Worm (Caenorhabditis elegans) whole organism, young adult: ENCODE measurements around the gene clh-4.

Source experiments
- B0019.2 ChIP-seq: fragments of 200-800 bp; sonication (Bioruptor generic); conservative IDR thresholded peaks from 2 replicates; pipeline ENCODE4 v1.3.6; 2022; ENCODE audit warnings: missing genetic modification reagents, missing genetic modification characterization, missing compliant biosample characterization
- B0261.1 ChIP-seq: sonication (generic microtip); optimal IDR thresholded peaks from 2 replicates; lab custom pipeline; 2016; ENCODE audit warnings: mild to moderate bottlenecking, missing genetic modification characterization, moderate library complexity, missing compliant biosample characterization
- B0336.3 ChIP-seq: fragments of 200-800 bp; sonication (Bioruptor generic); IDR thresholded peaks from 2 replicates; pipeline ENCODE4 v1.3.6; 2022; ENCODE audit warnings: missing genetic modification characterization, missing compliant biosample characterization
- F39B2.1 ChIP-seq: fragments of 200-800 bp; sonication (Bioruptor generic); IDR thresholded peaks from 2 replicates; pipeline ENCODE4 v1.3.6; 2022; ENCODE audit warnings: missing genetic modification reagents, missing genetic modification characterization, missing compliant biosample characterization
- F57A8.1 ChIP-seq: fragments of 200-800 bp; sonication (Bioruptor generic); optimal IDR thresholded peaks from 2 replicates; lab custom pipeline; 2018; ENCODE audit warnings: mild to moderate bottlenecking, missing genetic modification characterization, moderate library complexity, missing compliant biosample characterization
- K11D2.4 ChIP-seq: fragments of 200-800 bp; sonication (Bioruptor generic); IDR thresholded peaks from 2 replicates; pipeline ENCODE4 v1.3.6; 2022; ENCODE audit warnings: missing genetic modification reagents, missing genetic modification characterization, missing compliant biosample characterization
- T26A5.8 ChIP-seq: sonication (generic microtip); optimal IDR thresholded peaks from 2 replicates; lab custom pipeline; 2016; ENCODE audit warnings: missing genetic modification characterization, missing compliant biosample characterization
- Y53G8AR.9 ChIP-seq: fragments of 200-800 bp; sonication (Bioruptor generic); conservative IDR thresholded peaks from 2 replicates; pipeline ENCODE4 v1.3.6; 2022; ENCODE audit warnings: missing genetic modification reagents, missing genetic modification characterization, missing compliant biosample characterization
- ZK185.1 ChIP-seq: sonication (generic microtip); optimal IDR thresholded peaks from 2 replicates; lab custom pipeline; 2016; ENCODE audit warnings: mild to moderate bottlenecking, missing genetic modification characterization, missing compliant biosample characterization; ENCODE audit not compliant: poor library complexity, severe bottlenecking
- akir-1 ChIP-seq: fragments of 200-800 bp; sonication (Bioruptor generic); optimal IDR thresholded peaks from 2 replicates; lab custom pipeline; 2018; ENCODE audit warnings: mild to moderate bottlenecking, missing genetic modification characterization, moderate library complexity, missing compliant biosample characterization
- bed-1 ChIP-seq: fragments of 200-800 bp; sonication (Bioruptor generic); IDR thresholded peaks from 2 replicates; pipeline ENCODE4 v1.3.6; 2022; ENCODE audit warnings: missing genetic modification reagents, missing genetic modification characterization, missing compliant biosample characterization
- bed-2 ChIP-seq: fragments of 200-800 bp; sonication (Bioruptor generic); IDR thresholded peaks from 2 replicates; pipeline ENCODE4 v1.3.6; 2022; ENCODE audit warnings: missing genetic modification reagents, missing genetic modification characterization, missing compliant biosample characterization
- cebp-1 ChIP-seq, 2 experiments: fragments of 200-800 bp in 1 of 2; sonication (Bioruptor generic) in 1 of 2; sonication (generic microtip) in 1 of 2; IDR thresholded peaks in 1 of 2; optimal IDR thresholded peaks in 1 of 2; 2 replicates each; pipeline versions ENCODE4 v1.3.6 to Lab custom; 2017 to 2022; ENCODE audit warnings: missing compliant biosample characterization in 2 of 2, missing genetic modification characterization in 2 of 2, mild to moderate bottlenecking in 1 of 2, missing genetic modification reagents in 1 of 2, moderate library complexity in 1 of 2
- ceh-40 ChIP-seq: fragments of 200-800 bp; sonication (Bioruptor generic); IDR thresholded peaks from 2 replicates; pipeline ENCODE4 v1.3.6; 2022; ENCODE audit warnings: missing genetic modification characterization, missing compliant biosample characterization
- ceh-79 ChIP-seq: sonication (generic microtip); optimal IDR thresholded peaks from 2 replicates; lab custom pipeline; 2017; ENCODE audit warnings: mild to moderate bottlenecking, missing genetic modification characterization, missing compliant biosample characterization
- chd-7 ChIP-seq: sonication (generic microtip); optimal IDR thresholded peaks from 2 replicates; lab custom pipeline; 2016; ENCODE audit warnings: mild to moderate bottlenecking, missing genetic modification characterization, moderate library complexity, missing compliant biosample characterization
- die-1 ChIP-seq: sonication (generic microtip); optimal IDR thresholded peaks from 2 replicates; lab custom pipeline; 2016; ENCODE audit warnings: missing genotype, mild to moderate bottlenecking, missing genetic modification characterization, missing compliant biosample characterization
- dox-1 ChIP-seq: fragments of 200-800 bp; sonication (Bioruptor generic); IDR thresholded peaks from 2 replicates; pipeline ENCODE4 v1.3.6; 2022; ENCODE audit warnings: missing genetic modification reagents, missing genetic modification characterization, missing compliant biosample characterization
- dpl-1 ChIP-seq: fragments of 150-350 bp; optimal IDR thresholded peaks from 2 replicates; lab custom pipeline; 2014; ENCODE audit warnings: missing biosample characterization, missing genetic modification reagents, missing genetic modification characterization
- egl-44 ChIP-seq: fragments of 200-800 bp; sonication (Bioruptor generic); IDR thresholded peaks from 2 replicates; pipeline ENCODE4 v1.3.6; 2022; ENCODE audit warnings: missing genetic modification reagents, missing genetic modification characterization, missing compliant biosample characterization
- egrh-3 ChIP-seq: fragments of 200-800 bp; sonication (Bioruptor generic); IDR thresholded peaks from 2 replicates; pipeline ENCODE4 v1.3.6; 2022; ENCODE audit warnings: missing genetic modification reagents, missing genetic modification characterization, missing compliant biosample characterization
- ets-4 ChIP-seq: fragments of 200-800 bp; sonication (Bioruptor generic); optimal IDR thresholded peaks from 2 replicates; lab custom pipeline; 2018; ENCODE audit warnings: mild to moderate bottlenecking, missing genetic modification characterization, missing compliant biosample characterization
- fkh-3 ChIP-seq: sonication (generic microtip); optimal IDR thresholded peaks from 2 replicates; lab custom pipeline; 2016; ENCODE audit warnings: mild to moderate bottlenecking, missing genetic modification characterization, missing compliant biosample characterization
- gei-17 ChIP-seq: fragments of 200-800 bp; sonication (Bioruptor generic); optimal IDR thresholded peaks from 2 replicates; lab custom pipeline; 2018; ENCODE audit warnings: mild to moderate bottlenecking, missing genetic modification characterization, missing compliant biosample characterization
- hlh-26 ChIP-seq: fragments of 200-800 bp; sonication (Bioruptor generic); conservative IDR thresholded peaks from 2 replicates; pipeline ENCODE4 v1.3.6; 2022; ENCODE audit warnings: missing genetic modification reagents, missing genetic modification characterization, missing compliant biosample characterization
- lin-26 ChIP-seq: fragments of 200-800 bp; sonication (Bioruptor generic); IDR thresholded peaks from 2 replicates; pipeline ENCODE4 v1.3.6; 2022; ENCODE audit warnings: missing genetic modification reagents, missing genetic modification characterization, missing compliant biosample characterization
- lin-35 ChIP-seq, 3 experiments: fragments of 150-350 bp in 2 of 3; sonication (generic microtip) in 1 of 3; optimal IDR thresholded peaks; 2 replicates each; lab custom pipeline; 2014 to 2018; ENCODE audit warnings: missing biosample characterization in 3 of 3, missing genetic modification characterization in 3 of 3, missing genetic modification reagents in 3 of 3
- lir-1 ChIP-seq: fragments of 200-800 bp; sonication (Bioruptor generic); conservative IDR thresholded peaks from 2 replicates; pipeline ENCODE4 v1.3.6; 2022; ENCODE audit warnings: missing genetic modification reagents, missing genetic modification characterization, missing compliant biosample characterization
- lsy-27 ChIP-seq: sonication (generic microtip); optimal IDR thresholded peaks from 2 replicates; lab custom pipeline; 2017; ENCODE audit warnings: missing genetic modification characterization, mild to moderate bottlenecking, missing compliant biosample characterization, antibody characterized with exemption, missing genotype, borderline replicate concordance; ENCODE audit not compliant: insufficient read depth
- madf-3 ChIP-seq: fragments of 200-800 bp; sonication (Bioruptor generic); IDR thresholded peaks from 2 replicates; pipeline ENCODE4 v1.3.6; 2022; ENCODE audit warnings: missing genetic modification reagents, missing genetic modification characterization, missing compliant biosample characterization
- mel-28 ChIP-seq: sonication (generic microtip); optimal IDR thresholded peaks from 2 replicates; lab custom pipeline; 2016; ENCODE audit warnings: borderline replicate concordance, mild to moderate bottlenecking, missing genetic modification characterization, missing compliant biosample characterization
- nhr-80 ChIP-seq: sonication (generic microtip); optimal IDR thresholded peaks from 2 replicates; lab custom pipeline; 2016; ENCODE audit warnings: missing genetic modification characterization, missing compliant biosample characterization
- pbrm-1 ChIP-seq: fragments of 200-800 bp; sonication (Bioruptor generic); IDR thresholded peaks from 2 replicates; pipeline ENCODE4 v1.3.6; 2022; ENCODE audit warnings: missing genetic modification reagents, missing genetic modification characterization, missing compliant biosample characterization
- rec-8 ChIP-seq, 2 experiments: sonication (generic microtip); optimal IDR thresholded peaks; 2 replicates each; lab custom pipeline; 2016; ENCODE audit warnings: mild to moderate bottlenecking in 2 of 2, missing genetic modification characterization in 2 of 2, missing genetic modification reagents in 2 of 2, missing genotype in 2 of 2, missing biosample characterization in 1 of 2, missing compliant biosample characterization in 1 of 2, moderate library complexity in 1 of 2
- rpc-1 ChIP-seq, 2 experiments: fragments of 150-350 bp in 1 of 2; sonication (generic microtip) in 1 of 2; optimal IDR thresholded peaks; 2 replicates each; lab custom pipeline; 2014 to 2018; ENCODE audit warnings: missing biosample characterization in 1 of 2, missing genetic modification characterization in 1 of 2, missing genetic modification reagents in 1 of 2, missing genotype in 1 of 2
- tbp1 ChIP-seq: fragments of 200-800 bp; sonication (Bioruptor generic); optimal IDR thresholded peaks from 2 replicates; lab custom pipeline; 2018; ENCODE audit warnings: mild to moderate bottlenecking, missing genetic modification characterization, missing compliant biosample characterization
- tbx-9 ChIP-seq: sonication (generic microtip); optimal IDR thresholded peaks from 2 replicates; lab custom pipeline; 2016; ENCODE audit warnings: borderline replicate concordance, missing genetic modification characterization, inconsistent platforms, missing compliant biosample characterization
- tlf-1 ChIP-seq: fragments of 200-800 bp; sonication (Bioruptor generic); optimal IDR thresholded peaks from 2 replicates; lab custom pipeline; 2018; ENCODE audit warnings: mild to moderate bottlenecking, missing genetic modification characterization, missing compliant biosample characterization
- unc-62 ChIP-seq: fragments of 150-350 bp; optimal IDR thresholded peaks from 2 replicates; lab custom pipeline; 2014; ENCODE audit warnings: missing biosample characterization, missing genetic modification reagents, missing genetic modification characterization
- zfh-2 ChIP-seq: fragments of 200-800 bp; sonication (Bioruptor generic); conservative IDR thresholded peaks from 2 replicates; pipeline ENCODE4 v1.3.6; 2022; ENCODE audit warnings: missing genetic modification reagents, missing genetic modification characterization, missing compliant biosample characterization
- ztf-22 ChIP-seq: fragments of 200-800 bp; sonication (Bioruptor generic); optimal IDR thresholded peaks from 2 replicates; lab custom pipeline; 2018; ENCODE audit warnings: mild to moderate bottlenecking, missing genetic modification characterization, moderate library complexity, missing compliant biosample characterization
- ztf-3 ChIP-seq: fragments of 200-800 bp; sonication (Bioruptor generic); optimal IDR thresholded peaks from 2 replicates; lab custom pipeline; 2018; ENCODE audit warnings: mild to moderate bottlenecking, missing genetic modification characterization, missing compliant biosample characterization
- ztf-6 ChIP-seq: fragments of 200-800 bp; sonication (Bioruptor generic); IDR thresholded peaks from 2 replicates; pipeline ENCODE4 v1.3.6; 2022; ENCODE audit warnings: missing genetic modification reagents, missing genetic modification characterization, missing compliant biosample characterization

Gene clh-4

DNA sequence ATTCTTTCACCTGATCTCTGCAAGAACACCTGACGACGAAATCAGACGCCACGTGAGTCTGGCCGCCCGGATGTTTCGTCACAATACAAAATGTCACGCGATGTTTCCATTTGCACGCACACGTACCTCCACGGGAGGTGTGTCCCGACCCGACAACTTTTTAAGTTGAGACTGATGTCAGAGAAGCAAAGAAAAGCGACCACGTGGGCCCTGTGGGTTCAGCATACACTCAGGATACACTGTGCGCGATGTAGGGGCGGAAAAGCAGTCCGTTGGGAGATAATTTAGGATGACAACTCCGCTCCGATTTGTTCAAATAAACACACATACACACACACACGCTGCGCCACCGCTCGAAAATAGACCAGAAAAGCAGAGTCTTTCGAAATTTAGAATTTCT, 41.8 kb upstream of the clh-4 start (continued):
- TF ChIP-seq pbrm-1 (GFP tag; lab: Robert Waterston, UW) (peak; percentile 65; the same call in 1 of the 2 replicates), zfh-2 (peak; percentile 83), cebp-1 (GFP tag; IDR thresholded peaks at IDR 0.05; lab: Robert Waterston, UW) (peak; percentile 90), cebp-1 (tag; optimal IDR thresholded peaks at IDR 0.05; lab: Kevin White, UChicago) (peak; percentile 98), F39B2.1 (no peak), tbp1 (peak; percentile 56), madf-3 (GFP tag; lab: Robert Waterston, UW) (0 out of 2 replicates have a peak, but pooled peaks have one; percentile 15), bed-1 (no peak), hlh-26 (GFP tag; lab: Robert Waterston, UW) (no peak), mel-28 (tag; lab: Kevin White, UChicago) (peak; percentile 1), die-1 (tag; lab: Kevin White, UChicago) (peak; percentile 17), ZK185.1 (tag; lab: Kevin White, UChicago) (no peak), dpl-1 (GFP tag; lab: Kevin White, UChicago) (no peak), Y53G8AR.9 (GFP tag; lab: Robert Waterston, UW) (peak; percentile 42; the same call in 1 of the 2 replicates), ets-4 (peak; percentile 38), dox-1 (GFP tag; lab: Robert Waterston, UW) (peak; percentile 71), lin-26 (peak; percentile 51; the same call in 1 of the 2 replicates), ztf-6 (no peak), akir-1 (GFP tag; lab: Kevin White, UChicago) (peak; percentile 29), nhr-80 (tag; lab: Kevin White, UChicago) (peak; percentile 52), lsy-27 (tag; lab: Kevin White, UChicago) (no peak), ceh-79 (tag; lab: Kevin White, UChicago) (no peak), egl-44 (GFP tag; lab: Robert Waterston, UW) (peak; percentile 68; the same call in 1 of the 2 replicates), gei-17 (peak; percentile 52), bed-2 (GFP tag; lab: Robert Waterston, UW) (no peak), B0336.3 (GFP tag; lab: Robert Waterston, UW) (peak; percentile 82), lin-35 (GFP tag; optimal IDR thresholded peaks at IDR 0.05; lab: Kevin White, UChicago) (peak in 1 of 3 experiments; percentile 39), K11D2.4 (GFP tag; lab: Robert Waterston, UW) (peak; percentile 86), fkh-3 (tag; lab: Kevin White, UChicago) (no peak), F57A8.1 (GFP tag; lab: Kevin White, UChicago) (no peak), tbx-9 (tag; lab: Kevin White, UChicago) (no peak), tlf-1 (GFP tag; lab: Kevin White, UChicago) (peak; percentile 50), unc-62 (GFP tag; lab: Kevin White, UChicago) (no peak), rpc-1 (optimal IDR thresholded peaks at IDR 0.05; lab: Kevin White, UChicago) (no peak), rpc-1 (tag; optimal IDR thresholded peaks at IDR 0.05; lab: Kevin White, UChicago) (no peak), T26A5.8 (no peak), B0261.1 (no peak), chd-7 (tag; lab: Kevin White, UChicago) (peak; percentile 92), lir-1 (GFP tag; lab: Robert Waterston, UW) (no peak), ztf-22 (GFP tag; lab: Kevin White, UChicago) (peak; percentile 85), B0019.2 (GFP tag; lab: Robert Waterston, UW) (no peak), ceh-40 (no peak), rec-8 (tag; optimal IDR thresholded peaks at IDR 0.05; lab: Kevin White, UChicago) (no peak), ztf-3 (GFP tag; lab: Kevin White, UChicago) (no peak), egrh-3 (no peak)
